Worm (Caenorhabditis elegans): Measurements from ENCODE around the gene rbm-26.

rbm-26 gene

DNA sequence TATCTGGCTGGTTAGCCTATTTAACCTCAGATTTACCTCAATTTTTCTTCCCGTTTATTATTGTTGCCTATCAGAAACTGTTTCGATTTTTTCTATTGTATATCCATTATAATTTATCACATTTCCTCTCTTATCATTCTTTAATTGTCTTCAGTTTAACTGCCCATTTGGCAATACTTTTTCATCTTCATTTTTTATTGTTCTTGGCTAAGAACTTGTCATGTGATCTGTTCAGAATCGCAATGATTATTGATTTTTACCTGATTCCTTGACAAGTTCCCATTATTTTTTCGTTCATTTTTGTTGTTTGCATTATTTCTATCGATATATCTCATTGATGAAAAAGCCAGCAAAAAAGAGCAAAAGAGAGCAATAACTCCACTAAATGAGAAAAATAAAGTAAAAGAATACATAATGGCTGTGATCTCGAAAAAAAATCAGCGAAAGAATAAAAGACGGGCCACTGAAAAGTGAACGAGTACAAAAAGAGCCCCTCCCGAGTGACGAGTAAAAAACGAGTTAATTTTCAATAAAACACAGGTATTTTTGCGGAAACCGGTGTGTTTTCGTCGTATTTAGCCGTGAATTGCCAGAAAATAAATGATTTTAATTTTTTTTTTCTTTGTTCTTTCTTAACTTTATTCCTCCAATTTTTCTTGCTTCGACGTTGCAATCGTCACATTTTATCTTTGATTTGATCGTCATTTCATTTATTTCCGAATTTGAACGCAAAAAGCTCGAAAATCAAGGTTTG is 3.1 kb downstream of the rbm-26 start, which contains the start of gene arf-1:
Gene arf-1, plus strand, starts transcription at position 657 of the 754 bp plus-strand sequence.
- TF ChIP-seq ztf-29 (GFP tag; IDR thresholded peaks at IDR 0.05) (no peak), tab-1 (GFP tag; IDR thresholded peaks at IDR 0.05) (no peak), T22C8.4 (GFP tag; IDR thresholded peaks at IDR 0.05) (no peak), ref-1 (GFP tag; conservative IDR thresholded peaks at IDR 0.05) (no peak), ztf-23 (GFP tag; IDR thresholded peaks at IDR 0.05) (no peak), klf-2 (GFP tag; conservative IDR thresholded peaks at IDR 0.05) (no peak), med-1 (GFP tag; optimal IDR thresholded peaks at IDR 0.05; ENCODE audit: insufficient read depth) (no peak), cog-1 (tag; optimal IDR thresholded peaks at IDR 0.05) (no peak), flt-1 (GFP tag; IDR thresholded peaks at IDR 0.05) (no peak)

DNA sequence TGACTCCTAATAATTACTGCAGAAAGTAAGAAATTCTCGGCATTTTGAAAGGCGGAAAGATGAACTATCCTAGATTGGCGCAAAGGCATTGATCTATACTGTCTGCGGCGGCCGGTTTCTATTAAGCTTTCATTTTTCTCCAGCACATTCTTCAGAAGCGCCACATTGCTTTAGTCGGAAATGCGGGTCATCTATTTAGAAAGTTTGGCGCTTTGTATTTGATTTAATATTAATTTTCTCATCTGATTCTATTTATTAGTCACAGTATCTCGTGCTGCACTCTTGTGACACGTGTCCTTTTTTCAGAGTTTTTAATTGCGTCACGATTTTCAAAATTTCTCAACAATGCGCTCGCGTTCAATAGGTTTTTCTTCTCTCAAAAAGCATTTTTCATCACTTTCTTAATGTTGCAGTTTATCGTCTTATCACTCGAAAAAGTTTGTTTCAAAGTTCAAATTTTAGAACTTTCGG is 3.7 kb downstream of the rbm-26 start:
- TF ChIP-seq T22C8.4 (GFP tag; IDR thresholded peaks at IDR 0.05) (no peak), cog-1 (tag; optimal IDR thresholded peaks at IDR 0.05) (no peak), ztf-29 (GFP tag; IDR thresholded peaks at IDR 0.05) (no peak), ztf-23 (GFP tag; IDR thresholded peaks at IDR 0.05) (no peak), ref-1 (GFP tag; conservative IDR thresholded peaks at IDR 0.05) (no peak), klf-2 (GFP tag; conservative IDR thresholded peaks at IDR 0.05) (no peak), flt-1 (GFP tag; IDR thresholded peaks at IDR 0.05) (peak; percentile 15; the same call in 1 of the 2 replicates), med-1 (GFP tag; optimal IDR thresholded peaks at IDR 0.05; ENCODE audit: insufficient read depth) (no peak)

DNA sequence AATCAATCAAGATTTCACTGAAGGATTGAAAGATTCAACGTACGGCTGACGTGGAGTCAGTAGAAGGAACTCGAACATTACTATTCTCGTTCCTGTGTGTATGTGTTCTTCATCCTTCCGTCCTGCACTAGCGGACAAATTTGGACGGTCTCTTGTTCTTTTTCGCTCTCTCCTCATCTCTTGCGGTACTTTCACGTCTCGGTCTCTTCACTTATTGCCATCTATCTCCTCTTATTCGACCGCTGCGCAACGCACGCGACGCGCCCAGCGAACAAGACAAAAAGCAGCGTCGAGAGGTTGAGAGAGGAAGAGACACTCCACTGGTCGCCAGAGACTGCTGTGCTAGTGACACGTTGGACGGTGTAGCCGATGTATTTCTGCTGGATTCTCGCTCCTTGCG is 4.1 kb downstream of the rbm-26 start:
- TF ChIP-seq ztf-23 (GFP tag; IDR thresholded peaks at IDR 0.05) (peak; percentile 55; the same call in 1 of the 2 replicates), ref-1 (GFP tag; conservative IDR thresholded peaks at IDR 0.05) (no peak), cog-1 (tag; optimal IDR thresholded peaks at IDR 0.05) (peak; percentile 77), ztf-29 (GFP tag; IDR thresholded peaks at IDR 0.05) (peak; percentile 32; the same call in 1 of the 2 replicates), flt-1 (GFP tag; IDR thresholded peaks at IDR 0.05) (0 out of 2 replicates have a peak, but pooled peaks have one; percentile 34), klf-2 (GFP tag; conservative IDR thresholded peaks at IDR 0.05) (no peak)

DNA sequence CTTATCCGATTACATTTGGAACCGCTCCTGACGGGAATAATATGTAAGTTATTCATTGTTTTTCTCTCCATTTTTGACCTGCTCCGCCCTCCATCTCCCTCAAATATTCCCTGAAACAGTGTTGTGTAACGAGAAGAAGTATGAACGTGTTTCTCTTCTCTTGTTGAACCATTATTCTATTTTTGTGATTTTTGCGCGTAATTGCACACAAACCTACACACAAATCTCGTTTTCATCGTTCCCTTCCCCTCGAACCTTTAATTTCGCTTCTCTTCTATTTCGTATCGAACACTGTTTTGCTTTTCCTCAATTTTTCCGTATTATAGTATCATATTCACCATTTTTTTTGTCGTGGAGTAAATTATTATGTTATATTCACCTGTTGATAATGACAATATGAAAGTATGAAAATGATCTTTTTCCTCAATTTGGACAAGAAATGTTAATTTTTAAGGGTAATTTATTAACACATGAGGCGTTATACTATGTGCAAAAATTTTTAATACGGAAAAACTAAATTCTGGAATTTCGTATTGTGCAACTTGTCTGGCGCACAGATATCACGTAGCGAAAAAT is 5.9 kb downstream of the rbm-26 start:
- TF ChIP-seq tab-1 (GFP tag; IDR thresholded peaks at IDR 0.05): no peak

ce11 chrIII:5718385-5718784 is 7.0 kb downstream of the rbm-26 start:
- no peak for TF ChIP-seq ztf-23 (GFP tag; IDR thresholded peaks at IDR 0.05)
- TF ChIP-seq tab-1 (GFP tag; IDR thresholded peaks at IDR 0.05): no peak
- no peak for TF ChIP-seq med-1 (GFP tag; optimal IDR thresholded peaks at IDR 0.05; ENCODE audit: insufficient read depth)
- no peak for TF ChIP-seq klf-2 (GFP tag; conservative IDR thresholded peaks at IDR 0.05)
- TF ChIP-seq cog-1 (tag; optimal IDR thresholded peaks at IDR 0.05): no peak
- no peak for TF ChIP-seq ztf-29 (GFP tag; IDR thresholded peaks at IDR 0.05)
- no peak for TF ChIP-seq ref-1 (GFP tag; conservative IDR thresholded peaks at IDR 0.05)
- no peak for TF ChIP-seq flt-1 (GFP tag; IDR thresholded peaks at IDR 0.05)
- TF ChIP-seq T22C8.4 (GFP tag; IDR thresholded peaks at IDR 0.05): no peak

DNA sequence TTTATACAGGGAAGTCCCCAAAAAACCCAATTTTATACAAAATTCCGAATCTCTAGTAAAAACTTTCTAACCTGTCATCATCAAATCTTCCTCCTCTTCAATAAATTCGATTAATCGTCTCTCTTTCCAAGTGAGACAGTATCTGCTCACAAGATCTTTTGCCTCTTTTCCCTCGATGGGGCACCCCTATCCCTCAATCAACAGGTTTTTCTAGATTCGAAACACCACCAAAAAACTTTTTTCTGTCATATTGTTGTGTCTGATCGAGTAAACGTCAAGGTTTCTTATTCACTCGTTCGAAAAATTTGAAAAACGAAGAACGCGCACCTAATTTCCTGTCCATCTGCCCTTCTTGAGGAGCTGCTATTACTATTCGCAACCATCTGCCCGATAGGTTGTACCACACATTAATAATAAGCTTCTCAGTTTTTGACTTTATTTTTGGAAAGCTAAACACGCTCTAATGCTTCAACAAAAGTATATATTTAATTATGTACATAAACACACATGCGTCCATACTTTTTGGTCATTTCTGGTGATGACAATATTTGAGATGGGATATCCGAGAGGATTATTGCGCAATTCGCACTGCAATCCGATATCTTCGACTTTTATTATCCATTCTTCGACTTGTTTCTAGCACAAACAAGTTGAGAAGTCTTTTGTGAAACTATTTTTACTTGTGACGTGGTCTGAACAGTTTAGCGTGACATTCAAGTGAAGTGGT is 7.9 kb downstream of the rbm-26 start:
- TF ChIP-seq cog-1 (tag; optimal IDR thresholded peaks at IDR 0.05): no peak
- no peak for TF ChIP-seq klf-2 (GFP tag; conservative IDR thresholded peaks at IDR 0.05)
- no peak for TF ChIP-seq med-1 (GFP tag; optimal IDR thresholded peaks at IDR 0.05; ENCODE audit: insufficient read depth)
- TF ChIP-seq tab-1 (GFP tag; IDR thresholded peaks at IDR 0.05): no peak
- TF ChIP-seq ztf-23 (GFP tag; IDR thresholded peaks at IDR 0.05): no peak
- no peak for TF ChIP-seq ztf-29 (GFP tag; IDR thresholded peaks at IDR 0.05)
- no peak for TF ChIP-seq flt-1 (GFP tag; IDR thresholded peaks at IDR 0.05)
- no peak for TF ChIP-seq T22C8.4 (GFP tag; IDR thresholded peaks at IDR 0.05)
- no peak for TF ChIP-seq ref-1 (GFP tag; conservative IDR thresholded peaks at IDR 0.05)

DNA sequence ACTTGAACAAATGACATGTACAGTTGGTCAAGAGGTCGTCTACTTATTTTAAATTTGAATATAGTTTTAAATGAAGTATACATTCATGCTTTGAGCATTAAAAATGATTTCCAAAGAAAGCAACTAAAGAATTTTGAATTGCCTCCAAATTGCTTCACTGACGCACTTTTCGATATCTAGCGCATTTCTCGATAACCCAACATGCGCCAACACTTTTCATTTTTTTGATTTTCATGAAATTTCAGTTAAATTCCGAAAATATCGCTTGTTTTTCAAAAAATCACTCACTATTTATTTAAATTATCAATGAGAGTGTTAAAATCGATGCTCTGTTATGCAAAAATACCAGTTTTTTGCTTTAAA is 8.5 kb downstream of the rbm-26 start:
- no peak for TF ChIP-seq ref-1 (GFP tag; conservative IDR thresholded peaks at IDR 0.05)

DNA sequence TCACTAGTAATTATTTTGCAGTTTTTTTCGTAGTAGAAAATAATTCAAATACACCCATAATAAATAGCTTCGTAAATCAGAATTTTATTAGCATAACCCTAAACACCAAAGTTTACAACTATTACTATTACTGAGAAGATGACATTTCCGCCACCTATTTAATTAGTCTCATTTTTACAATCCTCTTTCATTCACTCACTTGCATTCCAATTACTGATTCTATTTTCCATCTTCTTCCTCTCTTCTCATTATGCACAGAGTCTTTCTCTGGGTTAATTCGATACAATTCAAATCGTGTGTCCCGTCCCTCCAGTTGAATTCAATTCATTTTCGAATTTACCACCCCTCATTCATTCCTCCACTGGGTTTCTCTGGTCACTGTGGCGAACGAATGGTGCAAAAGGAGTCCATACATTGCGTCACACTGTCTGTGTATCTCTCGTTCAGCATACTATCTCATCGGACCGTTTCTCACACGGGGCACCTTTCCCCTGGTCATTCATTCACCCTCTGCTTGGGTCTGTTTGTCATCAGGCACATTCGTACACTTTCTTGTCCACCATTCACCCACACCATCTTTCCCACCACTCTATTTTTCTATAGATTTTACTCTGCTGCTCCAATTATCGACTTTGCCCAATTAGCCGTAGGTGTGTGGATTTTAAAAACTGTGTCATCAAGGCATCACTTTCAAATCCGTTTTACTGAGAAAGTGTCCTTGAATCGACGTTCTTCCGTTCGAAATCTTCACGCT is 9.1 kb downstream of the rbm-26 start:
- no peak for TF ChIP-seq ref-1 (GFP tag; conservative IDR thresholded peaks at IDR 0.05)
- no peak for TF ChIP-seq tab-1 (GFP tag; IDR thresholded peaks at IDR 0.05)
- TF ChIP-seq ztf-23 (GFP tag; IDR thresholded peaks at IDR 0.05): no peak
- TF ChIP-seq klf-2 (GFP tag; conservative IDR thresholded peaks at IDR 0.05): no peak
- TF ChIP-seq T22C8.4 (GFP tag; IDR thresholded peaks at IDR 0.05): no peak
- TF ChIP-seq flt-1 (GFP tag; IDR thresholded peaks at IDR 0.05): peak; percentile 22; the same call in 1 of the 2 replicates
- no peak for TF ChIP-seq cog-1 (tag; optimal IDR thresholded peaks at IDR 0.05)

- TF ChIP-seq klf-2 (GFP tag; conservative IDR thresholded peaks at IDR 0.05) (no peak), T22C8.4 (GFP tag; IDR thresholded peaks at IDR 0.05) (no peak), flt-1 (GFP tag; IDR thresholded peaks at IDR 0.05) (no peak), med-1 (GFP tag; optimal IDR thresholded peaks at IDR 0.05; ENCODE audit: insufficient read depth) (no peak)
Measured at ce11 chrIII:5721488-5721887, 10.1 kb downstream of the rbm-26 start.
